Fruit fly (Drosophila melanogaster) whole organism, adult: ENCODE measurements around the gene nero.

Experiments
- CG11617 ChIP-seq: fragments of 200-800 bp; sonication (Bioruptor generic); optimal IDR thresholded peaks from 2 replicates; lab custom pipeline; 2017; ENCODE audit warnings: mild to moderate bottlenecking, missing biosample characterization, missing genetic modification reagents, missing genetic modification characterization
- CG14711 ChIP-seq: fragments of 200-800 bp; sonication (Bioruptor generic); optimal IDR thresholded peaks from 2 replicates; lab custom pipeline; 2018; ENCODE audit warnings: missing biosample characterization, mild to moderate bottlenecking, missing genetic modification characterization, moderate library complexity
- CG33017 ChIP-seq: fragments of 200-800 bp; sonication (Bioruptor generic); optimal IDR thresholded peaks from 2 replicates; lab custom pipeline; 2018; ENCODE audit warnings: missing biosample characterization, mild to moderate bottlenecking, missing genetic modification characterization, moderate library complexity
- CG7101 ChIP-seq: fragments of 200-800 bp; sonication (Bioruptor generic); optimal IDR thresholded peaks from 2 replicates; lab custom pipeline; 2018; ENCODE audit warnings: missing biosample characterization, mild to moderate bottlenecking, missing genetic modification characterization, moderate library complexity
- Clk ChIP-seq: fragments of 200-800 bp; sonication (Bioruptor generic); optimal IDR thresholded peaks from 2 replicates; lab custom pipeline; 2017; ENCODE audit warnings: missing biosample characterization, missing genetic modification characterization
- Crg-1 ChIP-seq: fragments of 200-800 bp; sonication (Bioruptor generic); optimal IDR thresholded peaks from 2 replicates; lab custom pipeline; 2016; ENCODE audit warnings: missing biosample characterization, missing genetic modification characterization
- Mnt ChIP-seq: fragments of 200-800 bp; sonication (Bioruptor generic); optimal IDR thresholded peaks from 2 replicates; lab custom pipeline; 2016; ENCODE audit warnings: missing biosample characterization, mild to moderate bottlenecking, missing genetic modification characterization
- bab1 ChIP-seq: fragments of 200-800 bp; sonication (Bioruptor generic); optimal IDR thresholded peaks from 3 replicates; lab custom pipeline; 2019; ENCODE audit warnings: missing biosample characterization, mild to moderate bottlenecking, missing genetic modification characterization, moderate library complexity
- kay ChIP-seq: fragments of 200-800 bp; sonication (Bioruptor generic); peaks from one replicate; lab custom pipeline; 2016; ENCODE audit warnings: missing biosample characterization, missing genetic modification characterization, borderline replicate concordance
- ovo ChIP-seq: fragments of 200-800 bp; sonication (Bioruptor generic); optimal IDR thresholded peaks from 2 replicates; lab custom pipeline; 2016; ENCODE audit warnings: missing biosample characterization, missing genetic modification characterization
- toe ChIP-seq: fragments of 200-800 bp; sonication (Bioruptor generic); optimal IDR thresholded peaks from 2 replicates; lab custom pipeline; 2016; ENCODE audit warnings: missing biosample characterization, missing genetic modification characterization

- TF ChIP-seq bab1 (GFP tag; lab: Kevin White, UChicago) (no peak), toe (no peak), CG14711 (tag; lab: Kevin White, UChicago) (no peak), Clk (GFP tag; lab: Kevin White, UChicago) (no peak), Crg-1 (no peak), Mnt (peak; percentile 53), CG33017 (no peak), kay (GFP tag; lab: Kevin White, UChicago) (peak; percentile 8), CG11617 (GFP tag; lab: Kevin White, UChicago) (no peak), CG7101 (tag; lab: Kevin White, UChicago) (no peak), ovo (GFP tag; lab: Kevin White, UChicago) (no peak)
These were observed 30.3 kb upstream of the nero start for dm6 chr3R:31777482-31778165.
